Worm (Caenorhabditis elegans) whole organism, L3 larva: ENCODE measurements around the gene H13N06.2.
A peak's percentile ranks its signal among the peaks of the same experiment; 100 is the strongest.

Source experiments
- R02D3.7 ChIP-seq: fragments of 150-350 bp; optimal IDR thresholded peaks from 2 replicates; lab custom pipeline; 2014; ENCODE audit warnings: missing biosample characterization, missing genetic modification characterization
- aly-2 ChIP-seq: fragments of 150-350 bp; optimal IDR thresholded peaks from 2 replicates; lab custom pipeline; 2014; ENCODE audit warnings: missing biosample characterization, missing genetic modification characterization
- ceh-9 ChIP-seq: sonication (generic microtip); optimal IDR thresholded peaks from 2 replicates; lab custom pipeline; 2018; ENCODE audit warnings: missing biosample characterization, missing genetic modification characterization
- daf-12 ChIP-seq: fragments of 150-350 bp; optimal IDR thresholded peaks from 2 replicates; lab custom pipeline; 2014; ENCODE audit warnings: missing biosample characterization, missing genetic modification reagents, missing genetic modification characterization
- egl-27 ChIP-seq: sonication (generic microtip); optimal IDR thresholded peaks from 4 replicates; lab custom pipeline; 2017; ENCODE audit warnings: missing biosample characterization, missing genetic modification reagents, missing genetic modification characterization
- egl-5 ChIP-seq: fragments of 150-350 bp; optimal IDR thresholded peaks from 2 replicates; lab custom pipeline; 2017; ENCODE audit warnings: missing biosample characterization, missing genetic modification reagents, missing genetic modification characterization, inconsistent platforms
- elt-1 ChIP-seq: fragments of 150-350 bp; optimal IDR thresholded peaks from 2 replicates; lab custom pipeline; 2014; ENCODE audit warnings: missing biosample characterization, missing genetic modification characterization
- elt-2 ChIP-seq: sonication (generic microtip); optimal IDR thresholded peaks from 2 replicates; lab custom pipeline; 2016; ENCODE audit warnings: missing genetic modification reagents, mild to moderate bottlenecking, missing genetic modification characterization, missing compliant biosample characterization
- fos-1 ChIP-seq: fragments of 150-350 bp; optimal IDR thresholded peaks from 2 replicates; lab custom pipeline; 2014; ENCODE audit warnings: missing biosample characterization, missing genetic modification characterization
- hmg-11 ChIP-seq: sonication (generic microtip); optimal IDR thresholded peaks from 2 replicates; lab custom pipeline; 2016; ENCODE audit warnings: missing genetic modification characterization, missing compliant biosample characterization
- jun-1 ChIP-seq: fragments of 150-350 bp; optimal IDR thresholded peaks from 2 replicates; lab custom pipeline; 2014; ENCODE audit warnings: missing biosample characterization, missing genetic modification reagents, missing genetic modification characterization
- lin-39 ChIP-seq: fragments of 150-350 bp; optimal IDR thresholded peaks from 2 replicates; lab custom pipeline; 2018; ENCODE audit warnings: missing biosample characterization, missing genetic modification reagents, missing genetic modification characterization
- mdl-1 ChIP-seq: fragments of 150-350 bp; optimal IDR thresholded peaks from 2 replicates; lab custom pipeline; 2014; ENCODE audit warnings: missing biosample characterization, missing genetic modification characterization
- nfya-1 ChIP-seq: sonication (generic microtip); optimal IDR thresholded peaks from 2 replicates; lab custom pipeline; 2017; ENCODE audit warnings: missing genetic modification characterization, mild to moderate bottlenecking, missing compliant biosample characterization, antibody characterized with exemption, moderate library complexity; ENCODE audit not compliant: insufficient read depth
- nhr-12 ChIP-seq: fragments of 150-350 bp; optimal IDR thresholded peaks from 2 replicates; lab custom pipeline; 2014; ENCODE audit warnings: missing biosample characterization, missing genetic modification characterization
- nhr-23 ChIP-seq: fragments of 150-350 bp; optimal IDR thresholded peaks from 2 replicates; lab custom pipeline; 2014; ENCODE audit warnings: missing biosample characterization, missing genetic modification reagents, missing genetic modification characterization
- nhr-237 ChIP-seq: fragments of 150-350 bp; optimal IDR thresholded peaks from 2 replicates; lab custom pipeline; 2014; ENCODE audit warnings: missing biosample characterization, missing genetic modification characterization
- nhr-25 ChIP-seq: sonication (generic microtip); optimal IDR thresholded peaks from 2 replicates; lab custom pipeline; 2017; ENCODE audit warnings: missing biosample characterization, missing genetic modification characterization
- nhr-76 ChIP-seq: fragments of 150-350 bp; sonication (generic microtip); optimal IDR thresholded peaks from 5 replicates; lab custom pipeline; 2014; ENCODE audit warnings: missing biosample characterization, missing genetic modification characterization
- nhr-77 ChIP-seq: fragments of 150-350 bp; optimal IDR thresholded peaks from 2 replicates; lab custom pipeline; 2014; ENCODE audit warnings: missing biosample characterization, missing genetic modification characterization
- pha-4 ChIP-seq: fragments of 150-350 bp; optimal IDR thresholded peaks from 2 replicates; lab custom pipeline; 2014; ENCODE audit warnings: missing biosample characterization, missing genetic modification reagents, missing genetic modification characterization
- pqm-1 ChIP-seq: fragments of 150-350 bp; optimal IDR thresholded peaks from 2 replicates; lab custom pipeline; 2017; ENCODE audit warnings: missing biosample characterization, missing genetic modification characterization, inconsistent platforms
- skn-1 ChIP-seq: fragments of 150-350 bp; optimal IDR thresholded peaks from 2 replicates; lab custom pipeline; 2014; ENCODE audit warnings: missing biosample characterization, missing genetic modification characterization
- snpc-4 ChIP-seq: fragments of 150-350 bp; optimal IDR thresholded peaks from 2 replicates; lab custom pipeline; 2014; ENCODE audit warnings: missing biosample characterization, missing genetic modification characterization
- unc-62 ChIP-seq: fragments of 150-350 bp; sonication (generic microtip); optimal IDR thresholded peaks from 4 replicates; lab custom pipeline; 2014; ENCODE audit warnings: missing biosample characterization, missing genetic modification reagents, missing genetic modification characterization
- ztf-11 ChIP-seq: fragments of 150-350 bp; optimal IDR thresholded peaks from 2 replicates; lab custom pipeline; 2014; ENCODE audit warnings: missing biosample characterization, missing genetic modification characterization

Gene H13N06.2

DNA sequence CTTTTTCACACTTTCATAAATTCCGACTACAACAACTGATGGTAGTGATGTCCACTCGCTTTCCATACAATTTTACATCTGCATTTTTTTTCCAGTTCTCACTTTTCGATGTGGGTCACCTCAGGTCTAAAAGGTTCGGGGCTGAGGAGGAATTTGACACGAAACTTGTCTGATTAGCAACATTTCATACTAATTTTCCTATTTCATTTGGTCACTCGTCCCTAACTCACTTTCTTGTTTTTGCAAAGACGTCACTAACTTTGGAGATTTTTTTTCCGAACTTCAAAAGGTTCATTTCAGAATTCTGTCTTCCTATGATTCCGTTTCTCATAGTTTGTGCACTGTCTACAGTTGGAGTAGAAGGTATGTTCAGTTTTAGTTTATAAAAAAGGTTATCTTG is at the start of gene H13N06.2:
Gene H13N06.2, plus strand, starts transcription at position 301 of the 400 bp plus-strand sequence.
- TF ChIP-seq snpc-4 (tag; lab: Kevin White, UChicago): no peak
- no peak for TF ChIP-seq nhr-237
- no peak for TF ChIP-seq ztf-11 (tag; lab: Kevin White, UChicago)

DNA sequence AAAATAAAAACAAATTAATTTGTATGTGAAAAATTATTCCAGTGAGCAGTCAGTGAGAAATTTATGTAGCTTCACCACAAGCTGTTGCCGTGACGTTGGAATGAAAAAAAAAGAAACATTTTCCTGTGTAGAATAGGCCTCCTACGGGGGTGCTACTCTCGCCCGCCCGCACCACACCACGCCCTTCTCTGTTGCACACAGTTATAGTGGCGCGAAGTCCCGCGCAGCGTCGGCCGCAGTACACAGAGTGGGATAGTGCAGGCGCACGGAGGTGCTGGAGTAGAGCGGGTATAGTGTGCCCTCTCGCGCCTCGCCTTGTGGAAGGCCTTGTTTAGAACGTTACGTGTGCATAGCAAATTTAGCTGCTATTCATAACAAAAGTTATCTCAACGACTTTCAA is 49.1 kb upstream of the H13N06.2 start:
- peak; percentile 85 for TF ChIP-seq snpc-4 (tag; lab: Kevin White, UChicago)
- no peak for TF ChIP-seq lin-39 (tag; lab: Kevin White, UChicago)

ce11 chrX:15440744-15441685 is 46.9 kb upstream of the H13N06.2 start, which contains the start of gene mocs-1:
Gene mocs-1, minus strand, starts transcription at chrX:15440794.
- TF ChIP-seq nhr-77 (tag; lab: Kevin White, UChicago) (no peak), egl-5 (tag; lab: Kevin White, UChicago) (peak; percentile 12), skn-1 (peak; percentile 64), pqm-1 (tag; lab: Kevin White, UChicago) (peak; percentile 68), hmg-11 (tag; lab: Kevin White, UChicago) (peak; percentile 62), jun-1 (no peak), nfya-1 (tag; lab: Kevin White, UChicago) (peak; percentile 21), daf-12 (no peak), pha-4 (tag; lab: Kevin White, UChicago) (peak; percentile 21), elt-2 (tag; lab: Kevin White, UChicago) (peak; percentile 87), nhr-76 (tag; lab: Kevin White, UChicago) (no peak)

- TF ChIP-seq mdl-1 (tag; lab: Kevin White, UChicago) (no peak), ceh-9 (tag; lab: Kevin White, UChicago) (no peak), nfya-1 (tag; lab: Kevin White, UChicago) (no peak), nhr-76 (tag; lab: Kevin White, UChicago) (no peak), fos-1 (no peak), hmg-11 (tag; lab: Kevin White, UChicago) (no peak), elt-1 (tag; lab: Kevin White, UChicago) (no peak), nhr-237 (no peak), aly-2 (tag; lab: Kevin White, UChicago) (no peak), skn-1 (no peak), nhr-23 (tag; lab: Kevin White, UChicago) (no peak)
These were observed 46.2 kb upstream of the H13N06.2 start, which contains the start of gene nkat-3 for ce11 chrX:15441686-15442067. Gene nkat-3, plus strand, starts transcription at chrX:15441731.

DNA sequence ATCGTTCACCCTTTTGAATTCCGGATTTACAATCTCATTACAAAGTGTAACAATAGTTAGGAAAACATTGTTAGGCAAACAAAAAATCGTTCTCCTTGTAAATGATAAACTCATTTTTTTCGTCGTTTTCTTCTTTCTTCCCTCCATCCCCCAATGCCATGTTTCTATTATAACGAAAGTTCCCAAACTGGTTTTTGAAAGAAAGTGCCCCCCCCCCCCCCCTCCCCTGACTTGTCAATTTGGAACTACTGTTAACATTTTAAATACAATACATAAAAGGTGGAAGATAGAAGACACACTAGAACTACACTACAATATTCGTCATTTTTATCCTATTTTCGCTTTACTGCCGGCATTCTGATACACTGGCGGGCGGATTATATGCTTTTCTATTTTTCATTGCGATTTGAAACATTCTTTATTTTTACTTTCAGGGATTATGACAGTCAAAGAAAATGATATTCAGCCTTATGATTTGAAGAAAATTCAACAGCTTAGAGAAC is 41.6 kb upstream of the H13N06.2 start, which contains the start of gene R03A10.5:
Gene R03A10.5, plus strand, starts transcription at position 431 of the 503 bp plus-strand sequence.
- TF ChIP-seq aly-2 (tag; lab: Kevin White, UChicago) (no peak), egl-27 (tag; lab: Kevin White, UChicago) (no peak), nfya-1 (tag; lab: Kevin White, UChicago) (no peak), fos-1 (no peak), R02D3.7 (tag; lab: Kevin White, UChicago) (no peak), nhr-25 (tag; lab: Kevin White, UChicago) (peak; percentile 15)

ce11 chrX:15465050-15465449 is 22.9 kb upstream of the H13N06.2 start:
- TF ChIP-seq nhr-12 (tag; lab: Kevin White, UChicago) (no peak), egl-5 (tag; lab: Kevin White, UChicago) (no peak), unc-62 (GFP tag; lab: Kevin White, UChicago) (no peak), egl-27 (tag; lab: Kevin White, UChicago) (no peak)

DNA sequence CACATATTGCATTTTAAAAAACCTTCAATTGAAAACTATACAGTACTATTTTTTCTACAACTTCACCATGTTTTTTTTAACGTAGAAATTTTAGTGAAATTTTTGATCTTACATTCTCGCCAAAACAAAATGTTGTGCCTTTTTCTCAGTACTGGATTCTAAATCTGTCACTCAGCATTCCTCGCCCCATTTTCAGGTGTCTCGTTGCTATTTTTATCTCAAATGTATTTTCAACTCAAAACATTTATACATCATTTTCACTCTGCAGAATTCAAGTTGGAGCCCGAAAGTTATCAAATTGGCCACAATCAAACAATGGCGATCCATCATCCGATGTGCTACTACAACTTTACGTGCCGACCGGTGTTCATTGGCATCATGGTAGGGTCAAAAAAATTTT is 21.9 kb upstream of the H13N06.2 start, which contains the start of gene sprr-1:
Gene sprr-1, plus strand, starts transcription at position 269 of the 400 bp plus-strand sequence.
- no peak for TF ChIP-seq nhr-77 (tag; lab: Kevin White, UChicago)
- no peak for TF ChIP-seq aly-2 (tag; lab: Kevin White, UChicago)
